Fruit fly (Drosophila melanogaster) whole organism, embryonic: ENCODE measurements around the gene Ilp5.
A peak's percentile ranks its signal among the peaks of the same experiment; 100 is the strongest.

ENCODE experiments used
- C15 ChIP-seq: fragments of 200-800 bp; sonication (Bioruptor generic); IDR thresholded peaks from 3 replicates; pipeline ENCODE4 v1.3.6; 2022; ENCODE audit warnings: missing biosample characterization, missing genetic modification characterization
- CG10565 ChIP-seq: fragments of 200-800 bp; sonication (Bioruptor generic); optimal IDR thresholded peaks from 3 replicates; lab custom pipeline; 2016; ENCODE audit warnings: missing biosample characterization, mild to moderate bottlenecking, missing genetic modification characterization
- CG10959 ChIP-seq: fragments of 200-800 bp; sonication (Bioruptor generic); IDR thresholded peaks from 2 replicates; pipeline ENCODE4 v1.3.6; 2022; ENCODE audit warnings: missing biosample characterization, missing genetic modification characterization
- CG11093 ChIP-seq: fragments of 200-800 bp; sonication (Bioruptor generic); IDR thresholded peaks from 3 replicates; pipeline ENCODE4 v1.3.6; 2022; ENCODE audit warnings: missing biosample characterization, missing genetic modification characterization
- CG11695 ChIP-seq: fragments of 200-800 bp; sonication (Bioruptor generic); IDR thresholded peaks from 3 replicates; pipeline ENCODE4 v1.3.6; 2022; ENCODE audit warnings: missing biosample characterization, missing genetic modification characterization
- CG11696 ChIP-seq: fragments of 200-800 bp; sonication (Bioruptor generic); IDR thresholded peaks from 2 replicates; pipeline ENCODE4 v1.3.6; 2022; ENCODE audit warnings: missing biosample characterization, missing genetic modification characterization
- CG12769 ChIP-seq: fragments of 200-800 bp; sonication (Bioruptor generic); optimal IDR thresholded peaks from 2 replicates; lab custom pipeline; 2019; ENCODE audit warnings: missing biosample characterization, mild to moderate bottlenecking, missing genetic modification characterization, moderate library complexity
- CG14014 ChIP-seq: fragments of 200-800 bp; sonication (Bioruptor generic); IDR thresholded peaks from 2 replicates; pipeline ENCODE4 v1.3.6; 2022; ENCODE audit warnings: missing biosample characterization, missing genetic modification characterization
- CG1603 ChIP-seq: fragments of 200-800 bp; sonication (Bioruptor generic); optimal IDR thresholded peaks from 2 replicates; lab custom pipeline; 2019; ENCODE audit warnings: missing biosample characterization, mild to moderate bottlenecking, missing genetic modification characterization, moderate library complexity
- CG1647 ChIP-seq: fragments of 200-800 bp; sonication (Bioruptor generic); optimal IDR thresholded peaks from 3 replicates; lab custom pipeline; 2016; ENCODE audit warnings: missing biosample characterization, missing genetic modification characterization
- CG17568 ChIP-seq: fragments of 200-800 bp; sonication (Bioruptor generic); optimal IDR thresholded peaks from 2 replicates; lab custom pipeline; 2018; ENCODE audit warnings: missing biosample characterization, mild to moderate bottlenecking, missing genetic modification characterization, moderate library complexity
- CG17829 ChIP-seq: fragments of 200-800 bp; optimal IDR thresholded peaks from 2 replicates; lab custom pipeline; 2019; ENCODE audit warnings: missing biosample characterization, mild to moderate bottlenecking, missing genetic modification characterization, moderate library complexity
- CG2712 ChIP-seq: fragments of 200-800 bp; optimal IDR thresholded peaks from 3 replicates; lab custom pipeline; 2019; ENCODE audit warnings: missing biosample characterization, mild to moderate bottlenecking, missing genetic modification characterization, moderate library complexity
- CG32772 ChIP-seq: fragments of 200-800 bp; sonication (Bioruptor generic); IDR thresholded peaks from 2 replicates; pipeline ENCODE4 v1.3.6; 2022; ENCODE audit warnings: missing biosample characterization, missing genetic modification characterization
- CG4820 ChIP-seq: fragments of 200-800 bp; sonication (Bioruptor generic); optimal IDR thresholded peaks from 3 replicates; lab custom pipeline; 2016; ENCODE audit warnings: missing biosample characterization, missing genetic modification characterization
- CG5245 ChIP-seq: fragments of 200-800 bp; sonication (Bioruptor generic); optimal IDR thresholded peaks from 3 replicates; lab custom pipeline; 2016; ENCODE audit warnings: missing biosample characterization, missing genetic modification characterization
- CG7372 ChIP-seq: fragments of 200-800 bp; sonication (Bioruptor generic); IDR thresholded peaks from 2 replicates; pipeline ENCODE4 v1.3.6; 2022; ENCODE audit warnings: missing biosample characterization, missing genetic modification characterization
- CG7556 ChIP-seq: fragments of 200-800 bp; sonication (Bioruptor generic); optimal IDR thresholded peaks from 2 replicates; lab custom pipeline; 2017; ENCODE audit warnings: missing biosample characterization, mild to moderate bottlenecking, missing genetic modification characterization
- CG7963 ChIP-seq: fragments of 200-800 bp; sonication (Bioruptor generic); IDR thresholded peaks from 3 replicates; pipeline ENCODE4 v1.3.6; 2022; ENCODE audit warnings: missing biosample characterization, missing genetic modification characterization; ENCODE audit not compliant: partially characterized antibody
- Camta ChIP-seq: fragments of 200-800 bp; sonication (Bioruptor generic); optimal IDR thresholded peaks from 2 replicates; lab custom pipeline; 2016; ENCODE audit warnings: missing biosample characterization, missing genetic modification characterization
- Dad ChIP-seq: fragments of 200-800 bp; sonication (Bioruptor generic); optimal IDR thresholded peaks from 3 replicates; lab custom pipeline; 2016; ENCODE audit warnings: missing biosample characterization, missing genetic modification characterization
- Dbx ChIP-seq: fragments of 200-800 bp; sonication (Bioruptor generic); IDR thresholded peaks from 3 replicates; pipeline ENCODE4 v1.3.6; 2022; ENCODE audit warnings: missing biosample characterization, missing genetic modification characterization
- Fer1 ChIP-seq: fragments of 200-800 bp; sonication (Bioruptor generic); optimal IDR thresholded peaks from 2 replicates; lab custom pipeline; 2017; ENCODE audit warnings: missing biosample characterization, mild to moderate bottlenecking, missing genetic modification characterization
- HLH54F ChIP-seq: fragments of 200-800 bp; sonication (Bioruptor generic); optimal IDR thresholded peaks from 3 replicates; lab custom pipeline; 2016; ENCODE audit warnings: missing biosample characterization, missing genetic modification characterization
- Hsf ChIP-seq: fragments of 200-800 bp; sonication (Bioruptor generic); optimal IDR thresholded peaks from 3 replicates; lab custom pipeline; 2016; ENCODE audit warnings: missing biosample characterization, missing genetic modification characterization
- Lpt ChIP-seq: fragments of >200 bp; optimal IDR thresholded peaks from 2 replicates; lab custom pipeline; 2018; ENCODE audit warnings: missing biosample characterization, missing genetic modification characterization
- Nf-YB ChIP-seq: fragments of 200-800 bp; sonication (Bioruptor generic); optimal IDR thresholded peaks from 3 replicates; lab custom pipeline; 2019; ENCODE audit warnings: missing biosample characterization, mild to moderate bottlenecking, missing genetic modification characterization, moderate library complexity
- Ravus ChIP-seq: fragments of 200-800 bp; sonication (Bioruptor generic); IDR thresholded peaks from 2 replicates; pipeline ENCODE4 v1.3.6; 2022; ENCODE audit warnings: missing biosample characterization, missing genetic modification characterization
- Six4 ChIP-seq: fragments of 200-800 bp; sonication (Bioruptor generic); optimal IDR thresholded peaks from 2 replicates; lab custom pipeline; 2016; ENCODE audit warnings: missing biosample characterization, missing genetic modification characterization
- Sry-β ChIP-seq: fragments of 200-800 bp; sonication (Bioruptor generic); optimal IDR thresholded peaks from 2 replicates; lab custom pipeline; 2018; ENCODE audit warnings: missing biosample characterization, mild to moderate bottlenecking, missing genetic modification characterization, moderate library complexity
- Tbp ChIP-seq: fragments of >200 bp; optimal IDR thresholded peaks from 2 replicates; lab custom pipeline; 2018; ENCODE audit warnings: missing biosample characterization, missing genetic modification characterization
- amos ChIP-seq: fragments of 200-800 bp; sonication (Bioruptor generic); IDR thresholded peaks from 2 replicates; pipeline ENCODE4 v1.3.6; 2022; ENCODE audit warnings: missing biosample characterization, missing genetic modification characterization; ENCODE audit not compliant: partially characterized antibody
- az2 ChIP-seq: fragments of 200-800 bp; sonication (Bioruptor generic); optimal IDR thresholded peaks from 3 replicates; lab custom pipeline; 2016; ENCODE audit warnings: missing biosample characterization, missing genetic modification characterization
- bcd ChIP-seq: fragments of 200-800 bp; sonication (Bioruptor generic); optimal IDR thresholded peaks from 2 replicates; lab custom pipeline; 2017; ENCODE audit warnings: missing biosample characterization, mild to moderate bottlenecking, missing genetic modification characterization
- bsh ChIP-seq, 2 experiments: fragments of 200-800 bp; sonication (Bioruptor generic); optimal IDR thresholded peaks; 2 replicates each; lab custom pipeline; 2017 to 2018; ENCODE audit warnings: mild to moderate bottlenecking in 2 of 2, missing biosample characterization in 2 of 2, missing genetic modification characterization in 2 of 2, moderate library complexity in 1 of 2
- chm ChIP-seq: fragments of 200-800 bp; sonication (Bioruptor generic); IDR thresholded peaks from 2 replicates; pipeline ENCODE4 v1.3.6; 2022; ENCODE audit warnings: missing biosample characterization, missing genetic modification characterization
- cwo ChIP-seq: fragments of 200-800 bp; sonication (Bioruptor generic); optimal IDR thresholded peaks from 3 replicates; lab custom pipeline; 2017; ENCODE audit warnings: missing biosample characterization, missing genetic modification characterization, mild to moderate bottlenecking, moderate library complexity, missing genetic modification reagents
- dpn ChIP-seq, 2 experiments: fragments of 200-800 bp; sonication (Bioruptor generic); optimal IDR thresholded peaks; 3 replicates each; lab custom pipeline; 2016; ENCODE audit warnings: missing biosample characterization in 2 of 2, missing genetic modification characterization in 2 of 2
- exex ChIP-seq: fragments of 200-800 bp; sonication (Bioruptor generic); optimal IDR thresholded peaks from 4 replicates; lab custom pipeline; 2018; ENCODE audit warnings: missing biosample characterization, mild to moderate bottlenecking, missing genetic modification characterization, moderate library complexity
- fd64A ChIP-seq: fragments of 200-800 bp; sonication (Bioruptor generic); optimal IDR thresholded peaks from 3 replicates; lab custom pipeline; 2018; ENCODE audit warnings: missing biosample characterization, mild to moderate bottlenecking, missing genetic modification characterization
- fu2 ChIP-seq: fragments of 200-800 bp; sonication (Bioruptor generic); optimal IDR thresholded peaks from 2 replicates; lab custom pipeline; 2016; ENCODE audit warnings: missing biosample characterization, missing genetic modification characterization
- hkb ChIP-seq, 2 experiments: fragments of 200-800 bp in 1 of 2; fragments of >200 bp in 1 of 2; sonication (Bioruptor generic) in 1 of 2; IDR thresholded peaks in 1 of 2; optimal IDR thresholded peaks in 1 of 2; 2 replicates each; pipeline versions ENCODE4 v1.3.6 to Lab custom; 2017 to 2022; ENCODE audit warnings: missing biosample characterization in 1 of 2, missing genetic modification characterization in 1 of 2
- hth ChIP-seq: fragments of >200 bp; optimal IDR thresholded peaks from 2 replicates; lab custom pipeline; 2017; ENCODE audit warnings: inconsistent platforms
- jigr1 ChIP-seq: fragments of 200-800 bp; sonication (Bioruptor generic); IDR thresholded peaks from 3 replicates; pipeline ENCODE4 v1.3.6; 2022; ENCODE audit warnings: missing biosample characterization, missing genetic modification characterization
- jing ChIP-seq: fragments of 200-800 bp; sonication (Bioruptor generic); optimal IDR thresholded peaks from 2 replicates; lab custom pipeline; 2018; ENCODE audit warnings: missing biosample characterization, mild to moderate bottlenecking, missing genetic modification characterization
- otp ChIP-seq: fragments of 200-800 bp; sonication (Bioruptor generic); IDR thresholded peaks from 3 replicates; pipeline ENCODE4, ENCODE4 v1.3.6; 2022; ENCODE audit warnings: missing biosample characterization, missing genetic modification characterization
- pnt ChIP-seq: fragments of 200-800 bp; sonication (Bioruptor generic); optimal IDR thresholded peaks from 3 replicates; lab custom pipeline; 2016; ENCODE audit warnings: missing biosample characterization, missing genetic modification characterization
- psq ChIP-seq: fragments of 200-800 bp; sonication (Bioruptor generic); optimal IDR thresholded peaks from 2 replicates; lab custom pipeline; 2017; ENCODE audit warnings: missing biosample characterization, missing genetic modification characterization
- ranshi ChIP-seq: fragments of 200-800 bp; sonication (Bioruptor generic); IDR thresholded peaks from 2 replicates; pipeline ENCODE4 v1.3.6; 2022; ENCODE audit warnings: missing biosample characterization, missing genetic modification characterization
- repo ChIP-seq: fragments of 200-800 bp; sonication (Bioruptor generic); optimal IDR thresholded peaks from 2 replicates; lab custom pipeline; 2016; ENCODE audit warnings: missing biosample characterization, missing genetic modification characterization
- tin ChIP-seq: fragments of 200-800 bp; sonication (Bioruptor generic); optimal IDR thresholded peaks from 3 replicates; lab custom pipeline; 2016; ENCODE audit warnings: missing biosample characterization, missing genetic modification characterization
- trh ChIP-seq: fragments of 200-800 bp; sonication (Bioruptor generic); optimal IDR thresholded peaks from 2 replicates; lab custom pipeline; 2016; ENCODE audit warnings: missing biosample characterization, missing genetic modification characterization

Gene Ilp5

dm6 chr3L:9853895-9854470, 30.3 kb upstream of the Ilp5 start (continued):
- TF ChIP-seq hkb (optimal IDR thresholded peaks at IDR 0.05; lab: Kevin White, UChicago) (no peak), hkb (GFP tag; IDR thresholded peaks at IDR 0.05; lab: Robert Waterston, UW) (no peak), CG7963 (GFP tag; lab: Robert Waterston, UW) (no peak), CG11695 (no peak), CG2712 (tag; lab: Kevin White, UChicago) (no peak), CG1647 (no peak), hth (lab: Kevin White, UChicago) (no peak), CG12769 (no peak), fd64A (GFP tag; lab: Kevin White, UChicago) (peak; percentile 35), cwo (GFP tag; lab: Kevin White, UChicago) (no peak), Camta (GFP tag; lab: Kevin White, UChicago) (no peak), CG1603 (peak; percentile 13), Hsf (GFP tag; lab: Kevin White, UChicago) (no peak), exex (no peak), Dbx (GFP tag; lab: Robert Waterston, UW) (0 out of 3 replicates have a peak, but pooled peaks have one; percentile 21), CG7372 (GFP tag; lab: Robert Waterston, UW) (no peak), az2 (GFP tag; lab: Kevin White, UChicago) (no peak), fu2 (GFP tag; lab: Kevin White, UChicago) (no peak), CG10959 (GFP tag; lab: Robert Waterston, UW) (no peak), repo (GFP tag; lab: Kevin White, UChicago) (no peak), Fer1 (GFP tag; lab: Kevin White, UChicago) (peak; percentile 33), CG17829 (tag; lab: Kevin White, UChicago) (no peak), CG4820 (GFP tag; lab: Kevin White, UChicago) (no peak), CG17568 (GFP tag; lab: Kevin White, UChicago) (no peak), Nf-YB (no peak), C15 (no peak), CG32772 (GFP tag; lab: Robert Waterston, UW) (peak; percentile 85), dpn (GFP tag; optimal IDR thresholded peaks at IDR 0.05; lab: Kevin White, UChicago) (no peak), jigr1 (GFP tag; lab: Robert Waterston, UW) (no peak), CG10565 (GFP tag; lab: Kevin White, UChicago) (no peak), otp (GFP tag; lab: Robert Waterston, UW) (no peak; the same call in 2 of the 3 replicates), CG5245 (no peak), CG11093 (GFP tag; lab: Robert Waterston, UW) (no peak), jing (GFP tag; lab: Kevin White, UChicago) (no peak), CG11696 (GFP tag; lab: Robert Waterston, UW) (no peak), Ravus (no peak), CG14014 (GFP tag; lab: Robert Waterston, UW) (no peak), amos (peak; percentile 23; the same call in 1 of the 2 replicates), HLH54F (no peak), CG7556 (no peak), bsh (GFP tag; optimal IDR thresholded peaks at IDR 0.05; lab: Kevin White, UChicago) (no peak), pnt (GFP tag; lab: Kevin White, UChicago) (no peak), Tbp (GFP tag; lab: Kevin White, UChicago) (no peak), psq (GFP tag; lab: Kevin White, UChicago) (no peak), Sry-β (GFP tag; lab: Kevin White, UChicago) (no peak), Six4 (GFP tag; lab: Kevin White, UChicago) (no peak), chm (peak; percentile 26; the same call in 1 of the 2 replicates), bcd (GFP tag; lab: Kevin White, UChicago) (no peak), Lpt (GFP tag; lab: Kevin White, UChicago) (no peak), ranshi (no peak), tin (GFP tag; lab: Kevin White, UChicago) (peak; percentile 20), trh (GFP tag; lab: Kevin White, UChicago) (no peak), Dad (GFP tag; lab: Kevin White, UChicago) (no peak)
